3 worm cellular contexts compared by ENCODE assay signal in the genomic region with DNA sequence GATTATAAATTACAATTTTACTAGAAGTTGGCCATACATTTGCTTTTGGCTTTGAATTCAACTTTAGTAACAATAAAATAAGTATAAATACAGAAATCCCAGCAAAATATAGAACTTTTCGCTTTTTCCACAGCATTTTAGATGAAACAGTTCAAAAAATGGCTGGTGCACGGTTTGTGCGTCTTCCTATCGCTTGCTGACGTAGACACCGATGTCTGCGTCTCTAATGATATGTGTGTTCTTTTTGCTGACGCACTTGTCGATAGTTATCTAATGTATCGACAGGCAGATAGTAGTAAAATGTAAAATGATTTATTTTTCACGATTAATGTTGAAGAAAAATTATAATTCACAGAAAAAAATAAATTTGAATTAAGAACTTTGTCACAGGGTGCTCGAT.
TF ChIP-seq lines count a peak whose summit lies in the region.

A gene (minus strand): TSS at position 203 of the 400 bp plus-strand sequence.

TF ChIP-seq in whole organism, L1 larva, 84 proteins besides CTCF, POLR2A, EP300 and RAD21 (continued from another document and continues in another):
- TF ChIP-seq aly-2 (tag; optimal IDR thresholded peaks at IDR 0.05; lab: Kevin White, UChicago) (peak; percentile 76), mef-2 (tag; optimal IDR thresholded peaks at IDR 0.05; lab: Kevin White, UChicago) (peak; percentile 84), ceh-90 (tag; optimal IDR thresholded peaks at IDR 0.05; lab: Kevin White, UChicago) (no peak), efl-3 (GFP tag; optimal IDR thresholded peaks at IDR 0.05; lab: Kevin White, UChicago) (peak; percentile 55), fkh-10 (GFP tag; optimal IDR thresholded peaks at IDR 0.05; lab: Kevin White, UChicago) (peak; percentile 68), C16A3.4 (tag; optimal IDR thresholded peaks at IDR 0.05; lab: Kevin White, UChicago) (peak; percentile 90), rnt-1 (tag; optimal IDR thresholded peaks at IDR 0.05; lab: Kevin White, UChicago) (peak; percentile 95), unc-98 (GFP tag; IDR thresholded peaks at IDR 0.05; lab: Robert Waterston, UW) (no peak), fos-1 (tag; optimal IDR thresholded peaks at IDR 0.05; lab: Kevin White, UChicago) (peak; percentile 87), nhr-20 (tag; optimal IDR thresholded peaks at IDR 0.05; lab: Kevin White, UChicago) (peak; percentile 97), hpl-2 (GFP tag; optimal IDR thresholded peaks at IDR 0.05; lab: Kevin White, UChicago) (peak; percentile 80), efl-1 (optimal IDR thresholded peaks at IDR 0.05; lab: Kevin White, UChicago) (peak; percentile 82 to 84), efl-1 (GFP tag; optimal IDR thresholded peaks at IDR 0.05 in 1 of 2; lab: Kevin White, UChicago) (peak; percentile 68 to 97), ces-1 (GFP tag; optimal IDR thresholded peaks at IDR 0.05; lab: Kevin White, UChicago) (no peak), skn-1 (tag; optimal IDR thresholded peaks at IDR 0.05; lab: Kevin White, UChicago) (peak; percentile 70), unc-130 (tag; optimal IDR thresholded peaks at IDR 0.05; lab: Kevin White, UChicago) (peak; percentile 96), alr-1 (tag; optimal IDR thresholded peaks at IDR 0.05; lab: Kevin White, UChicago; ENCODE audit: borderline replicate concordance) (no peak), nhr-77 (tag; optimal IDR thresholded peaks at IDR 0.05; lab: Kevin White, UChicago) (peak; percentile 88), unc-86 (tag; optimal IDR thresholded peaks at IDR 0.05; lab: Kevin White, UChicago) (peak; percentile 90), nhr-84 (tag; optimal IDR thresholded peaks at IDR 0.05; lab: Kevin White, UChicago) (no peak), isw-1 (GFP tag; IDR thresholded peaks at IDR 0.05; lab: Robert Waterston, UW) (peak; percentile 81), dpl-1 (GFP tag; optimal IDR thresholded peaks at IDR 0.05; lab: Kevin White, UChicago) (peak; percentile 73 to 82 (median 77)), blmp-1 (tag; optimal IDR thresholded peaks at IDR 0.05; lab: Kevin White, UChicago) (peak; percentile 83), nhr-47 (tag; optimal IDR thresholded peaks at IDR 0.05; lab: Kevin White, UChicago) (peak; percentile 96), fkh-8 (tag; optimal IDR thresholded peaks at IDR 0.05; lab: Kevin White, UChicago) (peak; percentile 76), nhr-71 (tag; optimal IDR thresholded peaks at IDR 0.05; lab: Kevin White, UChicago) (peak; percentile 97), nhr-76 (tag; optimal IDR thresholded peaks at IDR 0.05; lab: Kevin White, UChicago) (no peak), mab-9 (GFP tag; IDR thresholded peaks at IDR 0.05; lab: Robert Waterston, UW) (peak; percentile 88), snu-23 (GFP tag; optimal IDR thresholded peaks at IDR 0.05; lab: Kevin White, UChicago) (peak; percentile 96), hlh-4 (tag; optimal IDR thresholded peaks at IDR 0.05; lab: Kevin White, UChicago) (no peak), pax-3 (tag; optimal IDR thresholded peaks at IDR 0.05; lab: Kevin White, UChicago) (peak; percentile 76), C04F5.9 (tag; optimal IDR thresholded peaks at IDR 0.05; lab: Kevin White, UChicago) (peak; percentile 68), lin-39 (tag; optimal IDR thresholded peaks at IDR 0.05; lab: Kevin White, UChicago) (peak; percentile 97), sptf-1 (tag; optimal IDR thresholded peaks at IDR 0.05; lab: Kevin White, UChicago) (no peak), aha-1 (tag; optimal IDR thresholded peaks at IDR 0.05; lab: Kevin White, UChicago) (peak; percentile 86), Y116A8C.19 (tag; optimal IDR thresholded peaks at IDR 0.05; lab: Kevin White, UChicago; ENCODE audit: borderline replicate concordance) (no peak), ceh-63 (GFP tag; optimal IDR thresholded peaks at IDR 0.05; lab: Kevin White, UChicago) (no peak), ztf-4 (tag; optimal IDR thresholded peaks at IDR 0.05; lab: Kevin White, UChicago) (peak; percentile 67), ztf-11 (tag; optimal IDR thresholded peaks at IDR 0.05; lab: Kevin White, UChicago) (peak in 1 of 2 experiments; percentile 75), ceh-8 (GFP tag; optimal IDR thresholded peaks at IDR 0.05; lab: Kevin White, UChicago) (peak; percentile 85), grh-1 (GFP tag; IDR thresholded peaks at IDR 0.05; lab: Robert Waterston, UW) (peak; percentile 94), ama-1 (optimal IDR thresholded peaks at IDR 0.05; lab: Kevin White, UChicago) (peak; percentile 1)

TF ChIP-seq in whole organism, L3 larva, 47 proteins besides CTCF, POLR2A, EP300 and RAD21 (continued from another document):
- TF ChIP-seq nhr-23 (tag; optimal IDR thresholded peaks at IDR 0.05; lab: Kevin White, UChicago) (peak; percentile 93), ztf-11 (tag; optimal IDR thresholded peaks at IDR 0.05; lab: Kevin White, UChicago) (no peak), tbx-2 (tag; optimal IDR thresholded peaks at IDR 0.05; lab: Kevin White, UChicago) (peak; percentile 88), nhr-28 (tag; optimal IDR thresholded peaks at IDR 0.05; lab: Kevin White, UChicago) (no peak), ceh-82 (tag; optimal IDR thresholded peaks at IDR 0.05; lab: Kevin White, UChicago) (peak; percentile 45), ama-1 (optimal IDR thresholded peaks at IDR 0.05; lab: Kevin White, UChicago) (no peak), snpc-4 (tag; optimal IDR thresholded peaks at IDR 0.05; lab: Kevin White, UChicago) (peak; percentile 54), mml-1 (tag; optimal IDR thresholded peaks at IDR 0.05; lab: Kevin White, UChicago) (no peak), fkh-2 (tag; optimal IDR thresholded peaks at IDR 0.05; lab: Kevin White, UChicago) (no peak), nfya-1 (tag; optimal IDR thresholded peaks at IDR 0.05; lab: Kevin White, UChicago; ENCODE audit: insufficient read depth) (peak; percentile 85), eor-1 (tag; optimal IDR thresholded peaks at IDR 0.05; lab: Kevin White, UChicago) (no peak), zag-1 (tag; optimal IDR thresholded peaks at IDR 0.05; lab: Kevin White, UChicago) (no peak), nhr-11 (tag; optimal IDR thresholded peaks at IDR 0.05; lab: Kevin White, UChicago) (peak; percentile 25), ceh-28 (tag; optimal IDR thresholded peaks at IDR 0.05; lab: Kevin White, UChicago) (peak; percentile 82), skn-1 (tag; optimal IDR thresholded peaks at IDR 0.05; lab: Kevin White, UChicago) (peak; percentile 54), ceh-9 (tag; optimal IDR thresholded peaks at IDR 0.05; lab: Kevin White, UChicago) (no peak), elt-3 (tag; optimal IDR thresholded peaks at IDR 0.05; lab: Kevin White, UChicago) (peak in 1 of 3 experiments; percentile 18), nhr-25 (tag; optimal IDR thresholded peaks at IDR 0.05; lab: Kevin White, UChicago) (peak; percentile 89), nhr-43 (tag; optimal IDR thresholded peaks at IDR 0.05; lab: Kevin White, UChicago; ENCODE audit: poor library complexity, severe bottlenecking) (peak; percentile 84), lin-15B (tag; optimal IDR thresholded peaks at IDR 0.05; lab: Kevin White, UChicago) (peak; percentile 52), R02D3.7 (tag; optimal IDR thresholded peaks at IDR 0.05; lab: Kevin White, UChicago) (peak; percentile 52), pha-4 (tag; optimal IDR thresholded peaks at IDR 0.05; lab: Kevin White, UChicago) (peak; percentile 96), elt-2 (tag; optimal IDR thresholded peaks at IDR 0.05; lab: Kevin White, UChicago) (peak; percentile 80), mdl-1 (tag; optimal IDR thresholded peaks at IDR 0.05; lab: Kevin White, UChicago) (no peak), pqm-1 (tag; optimal IDR thresholded peaks at IDR 0.05; lab: Kevin White, UChicago) (peak; percentile 62), lsy-12 (tag; optimal IDR thresholded peaks at IDR 0.05; lab: Kevin White, UChicago) (peak; percentile 74), jun-1 (tag; optimal IDR thresholded peaks at IDR 0.05; lab: Kevin White, UChicago) (peak; percentile 90), fos-1 (tag; optimal IDR thresholded peaks at IDR 0.05; lab: Kevin White, UChicago) (no peak)

TF ChIP-seq in whole organism, young adult, 124 proteins besides CTCF, POLR2A, EP300 and RAD21 (continued from another document):
- TF ChIP-seq hlh-26 (GFP tag; conservative IDR thresholded peaks at IDR 0.05; lab: Robert Waterston, UW), result no peak
- TF ChIP-seq cebp-1 (GFP tag; IDR thresholded peaks at IDR 0.05; lab: Robert Waterston, UW), result no peak
- TF ChIP-seq cebp-1 (tag; optimal IDR thresholded peaks at IDR 0.05; lab: Kevin White, UChicago), result no peak
- TF ChIP-seq let-526 (GFP tag; IDR thresholded peaks at IDR 0.05; lab: Robert Waterston, UW), result peak; percentile 62; the same call in 1 of the 2 replicates
- no peak; the same call in 1 of the 2 replicates for TF ChIP-seq ekl-4 (GFP tag; IDR thresholded peaks at IDR 0.05; lab: Robert Waterston, UW)
- TF ChIP-seq akir-1 (GFP tag; optimal IDR thresholded peaks at IDR 0.05; lab: Kevin White, UChicago), result no peak
- peak; percentile 95 for TF ChIP-seq ztf-18 (tag; optimal IDR thresholded peaks at IDR 0.05; lab: Kevin White, UChicago)
- TF ChIP-seq ztf-6 (GFP tag; IDR thresholded peaks at IDR 0.05; lab: Robert Waterston, UW), result no peak
- TF ChIP-seq F39B2.1 (GFP tag; IDR thresholded peaks at IDR 0.05; lab: Robert Waterston, UW), result no peak
- no peak for TF ChIP-seq F57A8.1 (GFP tag; optimal IDR thresholded peaks at IDR 0.05; lab: Kevin White, UChicago)
- TF ChIP-seq bed-1 (GFP tag; IDR thresholded peaks at IDR 0.05; lab: Robert Waterston, UW), result no peak
- no peak for TF ChIP-seq F49E8.2 (tag; optimal IDR thresholded peaks at IDR 0.05; lab: Kevin White, UChicago; ENCODE audit: insufficient read depth)
- TF ChIP-seq tbx-9 (tag; optimal IDR thresholded peaks at IDR 0.05; lab: Kevin White, UChicago; ENCODE audit: borderline replicate concordance), result no peak
- no peak for TF ChIP-seq xnd-1 (tag; optimal IDR thresholded peaks at IDR 0.05; lab: Kevin White, UChicago)
- peak; percentile 4 for TF ChIP-seq somi-1 (GFP tag; optimal IDR thresholded peaks at IDR 0.05; lab: Kevin White, UChicago)
- no peak for TF ChIP-seq ztf-28 (GFP tag; IDR thresholded peaks at IDR 0.05; lab: Robert Waterston, UW)
- no peak for TF ChIP-seq madf-3 (GFP tag; IDR thresholded peaks at IDR 0.05; lab: Robert Waterston, UW)
- no peak for TF ChIP-seq F33H1.4 (GFP tag; IDR thresholded peaks at IDR 0.05; lab: Robert Waterston, UW)
- peak; percentile 24 for TF ChIP-seq ztf-26 (tag; optimal IDR thresholded peaks at IDR 0.05; lab: Kevin White, UChicago)
- 0 out of 2 replicates have a peak, but pooled peaks have one; percentile 44 for TF ChIP-seq lir-1 (GFP tag; conservative IDR thresholded peaks at IDR 0.05; lab: Robert Waterston, UW)
- peak; percentile 77 for TF ChIP-seq nfyb-1 (GFP tag; IDR thresholded peaks at IDR 0.05; lab: Robert Waterston, UW)
- no peak for TF ChIP-seq snpc-3.4 (tag; optimal IDR thresholded peaks at IDR 0.05; lab: Kevin White, UChicago)
- TF ChIP-seq K11D2.4 (GFP tag; IDR thresholded peaks at IDR 0.05; lab: Robert Waterston, UW), result peak; percentile 71
- TF ChIP-seq ceh-40 (GFP tag; IDR thresholded peaks at IDR 0.05; lab: Robert Waterston, UW), result no peak
- TF ChIP-seq ZK185.1 (tag; optimal IDR thresholded peaks at IDR 0.05; lab: Kevin White, UChicago; ENCODE audit: poor library complexity, severe bottlenecking), result peak; percentile 91
- no peak for TF ChIP-seq Y53F4B.3 (GFP tag; IDR thresholded peaks at IDR 0.05; lab: Robert Waterston, UW)
- TF ChIP-seq T07F8.4 (tag; optimal IDR thresholded peaks at IDR 0.05; lab: Kevin White, UChicago), result no peak
- TF ChIP-seq hmg-1.2 (GFP tag; IDR thresholded peaks at IDR 0.05; lab: Robert Waterston, UW), result peak; percentile 98
- peak; percentile 41 for TF ChIP-seq repo-1 (tag; optimal IDR thresholded peaks at IDR 0.05; lab: Kevin White, UChicago)
- TF ChIP-seq lin-40 (tag; optimal IDR thresholded peaks at IDR 0.05; lab: Kevin White, UChicago), result peak; percentile 93
- no peak for TF ChIP-seq hlh-12 (tag; optimal IDR thresholded peaks at IDR 0.05; lab: Kevin White, UChicago)
- TF ChIP-seq hrde-1 (tag; optimal IDR thresholded peaks at IDR 0.05; lab: Kevin White, UChicago; ENCODE audit: borderline replicate concordance), result no peak
- TF ChIP-seq mel-28 (tag; optimal IDR thresholded peaks at IDR 0.05; lab: Kevin White, UChicago; ENCODE audit: borderline replicate concordance), result no peak
- TF ChIP-seq lsy-27 (tag; optimal IDR thresholded peaks at IDR 0.05; lab: Kevin White, UChicago; ENCODE audit: borderline replicate concordance, insufficient read depth), result no peak
- TF ChIP-seq atf-7 (tag; optimal IDR thresholded peaks at IDR 0.05; lab: Kevin White, UChicago), result peak; percentile 13
- TF ChIP-seq dox-1 (GFP tag; IDR thresholded peaks at IDR 0.05; lab: Robert Waterston, UW), result peak; percentile 70
- peak; percentile 80 for TF ChIP-seq pbrm-1 (GFP tag; IDR thresholded peaks at IDR 0.05; lab: Robert Waterston, UW)
- TF ChIP-seq rpc-1 (optimal IDR thresholded peaks at IDR 0.05; lab: Kevin White, UChicago), result no peak
- no peak for TF ChIP-seq rpc-1 (tag; optimal IDR thresholded peaks at IDR 0.05; lab: Kevin White, UChicago)
- TF ChIP-seq Y53G8AR.9 (GFP tag; conservative IDR thresholded peaks at IDR 0.05; lab: Robert Waterston, UW), result peak; percentile 86
- TF ChIP-seq mcd-1 (GFP tag; IDR thresholded peaks at IDR 0.05; lab: Robert Waterston, UW), result peak; percentile 70
- no peak for TF ChIP-seq aptf-2 (GFP tag; conservative IDR thresholded peaks at IDR 0.05; lab: Robert Waterston, UW)
- no peak for TF ChIP-seq mxl-1 (tag; optimal IDR thresholded peaks at IDR 0.05; lab: Kevin White, UChicago)
- TF ChIP-seq lag-1 (GFP tag; IDR thresholded peaks at IDR 0.05; lab: Robert Waterston, UW), result no peak
- no peak for TF ChIP-seq ccch-3 (GFP tag; optimal IDR thresholded peaks at IDR 0.05; lab: Kevin White, UChicago)
- TF ChIP-seq snpc-1.1 (tag; optimal IDR thresholded peaks at IDR 0.05; lab: Kevin White, UChicago; ENCODE audit: insufficient read depth), result no peak
- TF ChIP-seq lin-54 (GFP tag; optimal IDR thresholded peaks at IDR 0.05; lab: Kevin White, UChicago), result peak; percentile 48
- no peak for TF ChIP-seq sptf-2 (GFP tag; optimal IDR thresholded peaks at IDR 0.05; lab: Kevin White, UChicago)
- TF ChIP-seq madf-10 (tag; optimal IDR thresholded peaks at IDR 0.05; lab: Kevin White, UChicago), result peak; percentile 24
- TF ChIP-seq athp-1 (tag; optimal IDR thresholded peaks at IDR 0.05; lab: Kevin White, UChicago), result no peak
- no peak for TF ChIP-seq mes-4 (tag; optimal IDR thresholded peaks at IDR 0.05; lab: Kevin White, UChicago)
- peak; percentile 41 for TF ChIP-seq attf-5 (GFP tag; optimal IDR thresholded peaks at IDR 0.05; lab: Kevin White, UChicago)
- TF ChIP-seq rcor-1 (GFP tag; IDR thresholded peaks at IDR 0.05; lab: Robert Waterston, UW), result no peak
- TF ChIP-seq dpff-1 (tag; optimal IDR thresholded peaks at IDR 0.05; lab: Kevin White, UChicago), result no peak
- TF ChIP-seq cebp-2 (GFP tag; IDR thresholded peaks at IDR 0.05; lab: Robert Waterston, UW), result no peak
- TF ChIP-seq C06A6.2 (GFP tag; conservative IDR thresholded peaks at IDR 0.05; lab: Robert Waterston, UW), result peak; percentile 72
- no peak for TF ChIP-seq snpc-1.3 (tag; optimal IDR thresholded peaks at IDR 0.05; lab: Kevin White, UChicago; ENCODE audit: insufficient read depth)
- TF ChIP-seq ztf-25 (GFP tag; IDR thresholded peaks at IDR 0.05; lab: Robert Waterston, UW), result no peak
- peak; percentile 26 for TF ChIP-seq unc-62 (GFP tag; optimal IDR thresholded peaks at IDR 0.05; lab: Kevin White, UChicago)
